Fruit fly (Drosophila melanogaster) Kc167 (cell line): ENCODE data around the gene Tcs5.

Source experiments
- h ChIP-seq: fragments of >200 bp; optimal IDR thresholded peaks from 3 replicates; lab custom pipeline; 2018; ENCODE audit warnings: missing external identifiers
- psq ChIP-seq: fragments of >200 bp; optimal IDR thresholded peaks from 2 replicates; lab custom pipeline; 2017; ENCODE audit warnings: missing external identifiers

- TF ChIP-seq h (no peak), psq (no peak)
Measured at dm6 chr3L:5188402-5188801, 49.2 kb upstream of the Tcs5 start.
